Worm (Caenorhabditis elegans) whole organism, L4 larva: ENCODE results near the gene T11F9.1.
"Not testable (repeated sequence)": the region's sequence is repeated elsewhere in the genome, so short reads cannot be mapped to it uniquely, and the experiment has no call there.

Experiments used
- egl-27 ChIP-seq: sonication (generic microtip); optimal IDR thresholded peaks from 3 replicates; lab custom pipeline; 2017; ENCODE audit warnings: missing biosample characterization, missing genetic modification reagents, missing genetic modification characterization
- nhr-11 ChIP-seq: fragments of 150-350 bp; optimal IDR thresholded peaks from 2 replicates; lab custom pipeline; 2014; ENCODE audit warnings: missing biosample characterization, missing genetic modification characterization
- nhr-77 ChIP-seq: fragments of 150-350 bp; optimal IDR thresholded peaks from 2 replicates; lab custom pipeline; 2014; ENCODE audit warnings: missing biosample characterization, missing genetic modification characterization
- php-3 ChIP-seq: fragments of 200-800 bp; sonication (Bioruptor generic); IDR thresholded peaks from 2 replicates; pipeline ENCODE4 v1.3.6; 2022; ENCODE audit warnings: missing genetic modification reagents, missing genetic modification characterization, missing compliant biosample characterization
- set-16 ChIP-seq: fragments of 200-800 bp; sonication (Bioruptor generic); IDR thresholded peaks from 2 replicates; pipeline ENCODE4 v1.3.6; 2022; ENCODE audit warnings: missing genetic modification reagents, missing genetic modification characterization, missing compliant biosample characterization
- ztf-11 ChIP-seq: fragments of 150-350 bp; optimal IDR thresholded peaks from 2 replicates; lab custom pipeline; 2014; ENCODE audit warnings: missing biosample characterization, missing genetic modification characterization

DNA sequence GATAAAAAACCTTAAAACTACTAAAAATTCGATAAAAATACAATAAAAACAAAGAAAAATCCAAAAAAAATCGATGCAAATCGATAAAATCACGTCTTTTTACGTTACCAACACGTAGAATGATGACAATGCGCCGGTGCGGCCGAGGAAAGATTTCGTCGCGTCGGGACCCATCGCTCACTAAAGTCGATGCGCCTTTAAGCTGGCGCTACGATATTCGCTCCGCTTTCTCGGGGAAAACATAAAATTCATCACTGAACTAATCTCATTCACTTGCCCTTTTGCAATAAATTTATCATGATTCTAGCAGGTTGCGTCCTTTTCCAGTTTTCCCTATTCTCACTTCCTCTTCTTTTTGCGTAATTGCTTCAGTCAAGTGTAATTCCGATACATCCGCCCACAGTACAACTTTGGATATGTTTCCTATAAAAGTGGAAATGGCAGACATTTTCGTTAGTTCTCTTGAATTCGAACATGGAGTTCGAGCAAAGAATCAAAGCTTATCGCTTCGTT lies 24.3 kb downstream of the T11F9.1 start, which contains the start of gene col-157:
- not testable (repeated sequence) for TF ChIP-seq egl-27 (tag; lab: Kevin White, UChicago); nhr-77; nhr-11 (tag; lab: Kevin White, UChicago); php-3 (GFP tag; lab: Robert Waterston, UW); ztf-11 (tag; lab: Kevin White, UChicago); set-16 (GFP tag; lab: Robert Waterston, UW)
